Fruit fly (Drosophila melanogaster) whole organism, adult: ENCODE data around the gene CG31068.

ENCODE experiments used
- CG11617 ChIP-seq: fragments of 200-800 bp; sonication (Bioruptor generic); optimal IDR thresholded peaks from 2 replicates; lab custom pipeline; 2017; ENCODE audit warnings: mild to moderate bottlenecking, missing biosample characterization, missing genetic modification reagents, missing genetic modification characterization
- CG12768 ChIP-seq: fragments of 200-800 bp; sonication (Bioruptor generic); optimal IDR thresholded peaks from 2 replicates; lab custom pipeline; 2017; ENCODE audit warnings: missing biosample characterization, missing genetic modification characterization, mild to moderate bottlenecking, moderate library complexity, missing genetic modification reagents
- CG14711 ChIP-seq: fragments of 200-800 bp; sonication (Bioruptor generic); optimal IDR thresholded peaks from 2 replicates; lab custom pipeline; 2018; ENCODE audit warnings: missing biosample characterization, mild to moderate bottlenecking, missing genetic modification characterization, moderate library complexity
- CG1620 ChIP-seq: fragments of 200-800 bp; sonication (Bioruptor generic); optimal IDR thresholded peaks from 2 replicates; lab custom pipeline; 2016; ENCODE audit warnings: missing biosample characterization, missing genetic modification characterization
- CG33017 ChIP-seq: fragments of 200-800 bp; sonication (Bioruptor generic); optimal IDR thresholded peaks from 2 replicates; lab custom pipeline; 2018; ENCODE audit warnings: missing biosample characterization, mild to moderate bottlenecking, missing genetic modification characterization, moderate library complexity
- CG5204 ChIP-seq: fragments of 200-800 bp; sonication (Bioruptor generic); optimal IDR thresholded peaks from 2 replicates; lab custom pipeline; 2016; ENCODE audit warnings: missing biosample characterization, missing genetic modification characterization
- CG7045 ChIP-seq: fragments of 200-800 bp; sonication (Bioruptor generic); optimal IDR thresholded peaks from 2 replicates; lab custom pipeline; 2017; ENCODE audit warnings: missing biosample characterization, mild to moderate bottlenecking, missing genetic modification characterization
- CG7101 ChIP-seq: fragments of 200-800 bp; sonication (Bioruptor generic); optimal IDR thresholded peaks from 2 replicates; lab custom pipeline; 2018; ENCODE audit warnings: missing biosample characterization, mild to moderate bottlenecking, missing genetic modification characterization, moderate library complexity
- Clk ChIP-seq: fragments of 200-800 bp; sonication (Bioruptor generic); optimal IDR thresholded peaks from 2 replicates; lab custom pipeline; 2017; ENCODE audit warnings: missing biosample characterization, missing genetic modification characterization
- Crg-1 ChIP-seq: fragments of 200-800 bp; sonication (Bioruptor generic); optimal IDR thresholded peaks from 2 replicates; lab custom pipeline; 2016; ENCODE audit warnings: missing biosample characterization, missing genetic modification characterization
- Hr96 ChIP-seq: fragments of 200-800 bp; sonication (Bioruptor generic); optimal IDR thresholded peaks from 2 replicates; lab custom pipeline; 2016; ENCODE audit warnings: missing biosample characterization, missing genetic modification characterization
- Mnt ChIP-seq: fragments of 200-800 bp; sonication (Bioruptor generic); optimal IDR thresholded peaks from 2 replicates; lab custom pipeline; 2016; ENCODE audit warnings: missing biosample characterization, mild to moderate bottlenecking, missing genetic modification characterization
- bab1 ChIP-seq: fragments of 200-800 bp; sonication (Bioruptor generic); optimal IDR thresholded peaks from 3 replicates; lab custom pipeline; 2019; ENCODE audit warnings: missing biosample characterization, mild to moderate bottlenecking, missing genetic modification characterization, moderate library complexity
- cic ChIP-seq: fragments of 200-800 bp; sonication (Bioruptor generic); optimal IDR thresholded peaks from 2 replicates; lab custom pipeline; 2017; ENCODE audit warnings: missing biosample characterization, mild to moderate bottlenecking, missing genetic modification characterization, moderate library complexity
- cnc ChIP-seq, 2 experiments: fragments of >200 bp; optimal IDR thresholded peaks; 2 replicates each; lab custom pipeline; 2017
- kay ChIP-seq: fragments of 200-800 bp; sonication (Bioruptor generic); peaks from one replicate; lab custom pipeline; 2016; ENCODE audit warnings: missing biosample characterization, missing genetic modification characterization, borderline replicate concordance
- ovo ChIP-seq: fragments of 200-800 bp; sonication (Bioruptor generic); optimal IDR thresholded peaks from 2 replicates; lab custom pipeline; 2016; ENCODE audit warnings: missing biosample characterization, missing genetic modification characterization
- pad ChIP-seq: fragments of 200-800 bp; sonication (Bioruptor generic); optimal IDR thresholded peaks from 3 replicates; lab custom pipeline; 2017; ENCODE audit warnings: missing biosample characterization, missing genetic modification characterization, mild to moderate bottlenecking, moderate library complexity, missing genetic modification reagents
- tj ChIP-seq: fragments of 200-800 bp; sonication (Bioruptor generic); optimal IDR thresholded peaks from 3 replicates; lab custom pipeline; 2017; ENCODE audit warnings: missing biosample characterization, mild to moderate bottlenecking, missing genetic modification characterization, moderate library complexity
- toe ChIP-seq: fragments of 200-800 bp; sonication (Bioruptor generic); optimal IDR thresholded peaks from 2 replicates; lab custom pipeline; 2016; ENCODE audit warnings: missing biosample characterization, missing genetic modification characterization

Gene CG31068

dm6 chr3R:27281022-27281810, 47.7 kb downstream of the CG31068 start:
- TF ChIP-seq ovo (GFP tag; lab: Kevin White, UChicago) = peak; percentile 19
- TF ChIP-seq CG14711 (tag; lab: Kevin White, UChicago) = peak; percentile 83
- TF ChIP-seq pad (GFP tag; lab: Kevin White, UChicago) = peak; percentile 63
- TF ChIP-seq bab1 (GFP tag; lab: Kevin White, UChicago) = peak; percentile 81
- TF ChIP-seq kay = no peak
- peak; percentile 90 for TF ChIP-seq CG7101
- peak; percentile 52 for TF ChIP-seq tj
- TF ChIP-seq Crg-1 (GFP tag; lab: Kevin White, UChicago) = peak; percentile 81
- TF ChIP-seq Hr96 (GFP tag; lab: Kevin White, UChicago) = peak; percentile 87
- peak; percentile 81 for TF ChIP-seq CG7045 (GFP tag; lab: Kevin White, UChicago)
- peak; percentile 79 for TF ChIP-seq CG5204
- TF ChIP-seq Mnt (GFP tag; lab: Kevin White, UChicago) = peak; percentile 70
- peak; percentile 74 for TF ChIP-seq CG11617
- TF ChIP-seq CG1620 (GFP tag; lab: Kevin White, UChicago) = peak; percentile 47
- no peak for TF ChIP-seq cnc (optimal IDR thresholded peaks at IDR 0.05; lab: Kevin White, UChicago)
- TF ChIP-seq toe (GFP tag; lab: Kevin White, UChicago) = peak; percentile 58
- TF ChIP-seq CG12768 = peak; percentile 93
- TF ChIP-seq CG33017 (tag; lab: Kevin White, UChicago) = peak; percentile 92
- TF ChIP-seq cic (GFP tag; lab: Kevin White, UChicago) = peak; percentile 96
- TF ChIP-seq Clk = peak; percentile 70

- TF ChIP-seq cic (GFP tag; lab: Kevin White, UChicago) = peak; percentile 30
- peak; percentile 4 for TF ChIP-seq Hr96 (GFP tag; lab: Kevin White, UChicago)
- TF ChIP-seq Mnt (GFP tag; lab: Kevin White, UChicago) = peak; percentile 16
- no peak for TF ChIP-seq tj
Measured at dm6 chr3R:27281811-27282131, 48.3 kb downstream of the CG31068 start.

- TF ChIP-seq cnc (optimal IDR thresholded peaks at IDR 0.05; lab: Kevin White, UChicago) (no peak), CG7101 (peak; percentile 75), Hr96 (GFP tag; lab: Kevin White, UChicago) (peak; percentile 70), CG14711 (tag; lab: Kevin White, UChicago) (peak; percentile 72), CG7045 (GFP tag; lab: Kevin White, UChicago) (peak; percentile 68), CG5204 (peak; percentile 84), Crg-1 (GFP tag; lab: Kevin White, UChicago) (peak; percentile 41), Clk (peak; percentile 59), CG33017 (tag; lab: Kevin White, UChicago) (peak; percentile 78), Mnt (GFP tag; lab: Kevin White, UChicago) (peak; percentile 21), ovo (GFP tag; lab: Kevin White, UChicago) (no peak), pad (GFP tag; lab: Kevin White, UChicago) (peak; percentile 48), cic (GFP tag; lab: Kevin White, UChicago) (no peak), bab1 (GFP tag; lab: Kevin White, UChicago) (peak; percentile 74), CG12768 (peak; percentile 51), CG1620 (GFP tag; lab: Kevin White, UChicago) (peak; percentile 67), tj (peak; percentile 62), kay (no peak), CG11617 (peak; percentile 85), toe (GFP tag; lab: Kevin White, UChicago) (peak; percentile 76)
Measured at dm6 chr3R:27282286-27282685, 48.8 kb downstream of the CG31068 start, which contains the start of gene mrt. Gene mrt, minus strand, starts transcription at chr3R:27282661.

dm6 chr3R:27283645-27284044, 50.1 kb downstream of the CG31068 start, which contains the start of gene CG3368:
Gene CG3368, plus strand, starts transcription at chr3R:27283780.
- TF ChIP-seq Mnt (GFP tag; lab: Kevin White, UChicago) = peak; percentile 54
- no peak for TF ChIP-seq kay
- TF ChIP-seq CG11617 = no peak
